Fruit fly (Drosophila melanogaster): ENCODE data around the gene Fpgs1.

DNA sequence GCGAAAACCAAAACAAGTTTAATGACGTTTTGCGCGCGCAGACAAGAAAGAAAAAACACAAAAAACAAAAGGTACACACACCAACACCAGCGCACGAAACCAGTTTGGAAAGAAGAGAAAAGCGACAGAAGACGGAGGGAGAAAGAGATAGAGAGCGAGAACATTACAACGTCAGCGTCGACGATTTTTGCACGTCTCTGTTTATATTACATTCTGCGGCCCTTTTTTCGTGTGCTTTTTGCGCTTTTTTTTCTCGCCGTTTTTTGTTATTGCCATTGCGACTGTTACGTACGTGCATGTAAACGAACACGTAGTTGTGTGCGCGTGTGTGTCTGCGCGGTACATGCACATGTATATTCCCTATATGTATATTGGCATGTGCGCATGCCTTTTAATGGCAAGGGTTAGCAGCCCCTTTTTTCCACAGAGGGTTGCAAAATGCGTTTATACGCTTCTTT lies 31.6 kb upstream of the Fpgs1 start:
- TF ChIP-seq h (optimal IDR thresholded peaks at IDR 0.05) = no peak
- no peak for TF ChIP-seq ttk (optimal IDR thresholded peaks at IDR 0.05)
- TF ChIP-seq Myc (optimal IDR thresholded peaks at IDR 0.05) = no peak

Measured in Kc167 (cell line).